Worm (Caenorhabditis elegans): Measurements from ENCODE around the gene cyn-7.

DNA sequence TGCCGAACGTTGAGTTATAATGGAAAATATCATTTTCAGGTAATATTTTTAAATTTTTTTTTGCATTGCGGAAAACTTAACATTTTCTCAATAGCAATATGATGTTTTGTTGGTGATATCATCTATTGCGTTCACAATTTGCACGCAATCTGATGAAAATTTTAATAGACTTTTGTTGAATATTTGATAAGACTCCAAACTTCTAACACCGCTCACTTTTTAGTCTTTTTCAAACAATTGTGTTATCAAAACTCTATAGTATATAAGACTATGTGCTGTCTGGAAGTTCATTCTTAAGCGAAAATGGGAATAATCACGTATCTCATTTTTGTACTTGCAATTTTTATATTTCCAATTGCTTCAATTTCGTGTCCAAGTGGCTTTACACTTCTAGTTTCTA, 11.7 kb downstream of the cyn-7 start, which contains the start of gene clec-47:
- TF ChIP-seq ceh-82 (tag; optimal IDR thresholded peaks at IDR 0.05) (no peak), elt-1 (tag; optimal IDR thresholded peaks at IDR 0.05) (no peak), unc-39 (tag; optimal IDR thresholded peaks at IDR 0.05) (no peak)
